Fruit fly (Drosophila melanogaster) whole organism, wandering third instar larva: ENCODE results near the gene Tat.

Source experiments
- Dfd ChIP-seq: fragments of >200 bp; optimal IDR thresholded peaks from 2 replicates; lab custom pipeline; 2017; ENCODE audit warnings: missing biosample characterization, missing genetic modification characterization
- Hr78 ChIP-seq: fragments of >200 bp; optimal IDR thresholded peaks from 2 replicates; lab custom pipeline; 2017; ENCODE audit warnings: missing biosample characterization, missing genetic modification characterization
- Myc ChIP-seq: fragments of >200 bp; optimal IDR thresholded peaks from 2 replicates; lab custom pipeline; 2017
- OdsH ChIP-seq: fragments of 200-800 bp; sonication (Bioruptor generic); optimal IDR thresholded peaks from 2 replicates; lab custom pipeline; 2016; ENCODE audit warnings: missing biosample characterization, mild to moderate bottlenecking, missing genetic modification characterization
- Sp1 ChIP-seq: fragments of 200-800 bp; sonication (Bioruptor generic); optimal IDR thresholded peaks from 3 replicates; lab custom pipeline; 2019; ENCODE audit warnings: missing biosample characterization, mild to moderate bottlenecking, missing genetic modification characterization, moderate library complexity
- Vsx2 ChIP-seq: fragments of 200-300, 225-300 bp; sonication (Bioruptor generic); optimal IDR thresholded peaks from 2 replicates; lab custom pipeline; 2018; ENCODE audit warnings: missing biosample characterization, missing genetic modification characterization; ENCODE audit not compliant: partially characterized antibody
- br ChIP-seq: fragments of 200-800 bp; sonication (Bioruptor generic); optimal IDR thresholded peaks from 2 replicates; lab custom pipeline; 2016; ENCODE audit warnings: missing biosample characterization, missing genetic modification characterization
- fru ChIP-seq: fragments of 200-800 bp; sonication (Bioruptor generic); optimal IDR thresholded peaks from 3 replicates; lab custom pipeline; 2016; ENCODE audit warnings: missing biosample characterization, mild to moderate bottlenecking, missing genetic modification characterization
- h ChIP-seq: fragments of 200-800 bp; sonication (Bioruptor generic); optimal IDR thresholded peaks from 3 replicates; lab custom pipeline; 2016; ENCODE audit warnings: missing biosample characterization, mild to moderate bottlenecking, missing genetic modification characterization
- pan ChIP-seq: fragments of >200 bp; optimal IDR thresholded peaks from 2 replicates; lab custom pipeline; 2017
- psq ChIP-seq: fragments of 200-800 bp; sonication (Bioruptor generic); optimal IDR thresholded peaks from 3 replicates; lab custom pipeline; 2017; ENCODE audit warnings: missing biosample characterization, mild to moderate bottlenecking, missing genetic modification characterization, moderate library complexity
- usp ChIP-seq: fragments of >200 bp; optimal IDR thresholded peaks from 2 replicates; lab custom pipeline; 2017; ENCODE audit warnings: missing biosample characterization, missing genetic modification characterization

DNA sequence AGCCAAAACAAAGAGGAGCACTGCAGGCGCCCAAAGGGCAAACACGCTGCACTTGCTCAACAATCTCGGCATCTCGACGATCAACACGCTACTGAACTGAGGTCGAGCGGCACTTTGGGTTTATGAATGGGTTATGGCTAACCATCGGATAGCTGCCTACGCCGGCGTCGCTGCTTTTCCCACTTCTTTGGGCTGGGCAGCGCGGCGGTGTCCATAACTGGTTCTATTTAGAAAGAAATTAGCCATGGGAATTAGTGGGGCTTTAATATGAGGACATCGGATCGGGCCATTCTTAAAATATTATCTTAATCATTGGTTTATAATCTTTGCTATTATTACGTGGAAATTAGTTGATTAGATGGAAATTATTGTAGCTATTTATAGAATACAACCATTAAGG lies 28.3 kb downstream of the Tat start, which contains the start of gene CG9400:
- TF ChIP-seq usp (GFP tag; lab: Kevin White, UChicago) (no peak), h (no peak), br (GFP tag; lab: Kevin White, UChicago) (no peak), Dfd (no peak), pan (lab: Kevin White, UChicago) (no peak), Myc (lab: Kevin White, UChicago) (no peak), Hr78 (GFP tag; lab: Kevin White, UChicago) (no peak), Vsx2 (GFP tag; lab: Kevin White, UChicago) (no peak), Sp1 (GFP tag; lab: Kevin White, UChicago) (no peak), fru (GFP tag; lab: Kevin White, UChicago) (no peak), psq (GFP tag; lab: Kevin White, UChicago) (no peak), OdsH (no peak)
